Worm (Caenorhabditis elegans) whole organism, young adult: Measurements from ENCODE around the gene srx-90.

Experiments used
- B0035.1 ChIP-seq: sonication (generic microtip); optimal IDR thresholded peaks from 2 replicates; lab custom pipeline; 2016; ENCODE audit warnings: missing genetic modification characterization, mild to moderate bottlenecking, missing compliant biosample characterization, missing genotype, missing genetic modification reagents
- K12H6.12 ChIP-seq: fragments of 200-800 bp; sonication (Bioruptor generic); optimal IDR thresholded peaks from 2 replicates; lab custom pipeline; 2018; ENCODE audit warnings: mild to moderate bottlenecking, missing genetic modification characterization, missing compliant biosample characterization
- ama-1 ChIP-seq, 3 experiments: fragments of 150-350 bp in 1 of 3; sonication (generic microtip) in 2 of 3; optimal IDR thresholded peaks; 2 replicates each; lab custom pipeline; 2014 to 2018; ENCODE audit warnings: missing biosample characterization in 2 of 3, missing genetic modification characterization in 2 of 3, missing genetic modification reagents in 2 of 3
- chd-7 ChIP-seq: sonication (generic microtip); optimal IDR thresholded peaks from 2 replicates; lab custom pipeline; 2016; ENCODE audit warnings: mild to moderate bottlenecking, missing genetic modification characterization, moderate library complexity, missing compliant biosample characterization
- hmg-1.2 ChIP-seq: fragments of 200-800 bp; sonication (Bioruptor generic); IDR thresholded peaks from 2 replicates; pipeline ENCODE4 v1.3.6; 2022; ENCODE audit warnings: missing genetic modification reagents, missing genetic modification characterization, missing compliant biosample characterization
- let-526 ChIP-seq: fragments of 200-800 bp; sonication (Bioruptor generic); IDR thresholded peaks from 2 replicates; pipeline ENCODE4 v1.3.6; 2022; ENCODE audit warnings: missing genetic modification reagents, missing genetic modification characterization, missing compliant biosample characterization
- lir-1 ChIP-seq: fragments of 200-800 bp; sonication (Bioruptor generic); conservative IDR thresholded peaks from 2 replicates; pipeline ENCODE4 v1.3.6; 2022; ENCODE audit warnings: missing genetic modification reagents, missing genetic modification characterization, missing compliant biosample characterization
- madf-3 ChIP-seq: fragments of 200-800 bp; sonication (Bioruptor generic); IDR thresholded peaks from 2 replicates; pipeline ENCODE4 v1.3.6; 2022; ENCODE audit warnings: missing genetic modification reagents, missing genetic modification characterization, missing compliant biosample characterization
- madf-8 ChIP-seq: fragments of 200-800 bp; sonication (Bioruptor generic); conservative IDR thresholded peaks from 2 replicates; pipeline ENCODE4 v1.3.6; 2022; ENCODE audit warnings: missing genetic modification reagents, missing genetic modification characterization, missing compliant biosample characterization
- rpc-1 ChIP-seq, 2 experiments: fragments of 150-350 bp in 1 of 2; sonication (generic microtip) in 1 of 2; optimal IDR thresholded peaks; 2 replicates each; lab custom pipeline; 2014 to 2018; ENCODE audit warnings: missing biosample characterization in 1 of 2, missing genetic modification characterization in 1 of 2, missing genetic modification reagents in 1 of 2, missing genotype in 1 of 2
- snpc-1.3 ChIP-seq: sonication (generic microtip); optimal IDR thresholded peaks from 2 replicates; lab custom pipeline; 2017; ENCODE audit warnings: missing genetic modification characterization, mild to moderate bottlenecking, missing compliant biosample characterization, antibody characterized with exemption, moderate library complexity, missing genotype, missing genetic modification reagents; ENCODE audit not compliant: insufficient read depth
- snpc-4 ChIP-seq, 5 experiments: fragments of 150-350 bp in 1 of 5; sonication (generic microtip) in 4 of 5; optimal IDR thresholded peaks; 2 replicates each; lab custom pipeline; 2014 to 2018; ENCODE audit warnings: missing genetic modification characterization in 5 of 5, missing biosample characterization in 3 of 5, antibody characterized with exemption in 2 of 5, mild to moderate bottlenecking in 2 of 5, missing compliant biosample characterization in 2 of 5, missing genotype in 2 of 5, moderate library complexity in 2 of 5, missing genetic modification reagents in 1 of 5
- ztf-26 ChIP-seq: sonication (generic microtip); optimal IDR thresholded peaks from 2 replicates; lab custom pipeline; 2017; ENCODE audit warnings: missing genetic modification characterization, missing compliant biosample characterization

DNA sequence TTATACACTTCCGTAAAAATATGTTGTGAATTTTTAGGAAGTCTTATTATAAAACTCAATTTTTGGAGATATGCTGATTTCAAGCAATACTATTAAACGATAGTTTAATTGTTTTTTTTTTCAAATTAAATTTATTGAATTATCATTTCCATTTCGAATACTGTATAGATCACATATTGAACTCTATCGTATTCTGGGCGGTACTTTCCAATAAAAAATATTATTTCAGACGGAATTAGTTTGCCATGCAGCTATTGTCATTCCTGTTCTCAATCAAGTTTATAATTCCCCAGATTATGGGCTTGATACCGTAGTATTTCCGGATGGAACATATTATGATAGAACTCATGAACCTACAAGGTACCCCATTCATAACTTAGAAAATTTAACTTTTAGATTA lies 6.4 kb upstream of the srx-90 start:
- TF ChIP-seq hmg-1.2 (GFP tag; lab: Robert Waterston, UW) (no peak), chd-7 (tag; lab: Kevin White, UChicago) (no peak), lir-1 (GFP tag; lab: Robert Waterston, UW) (no peak), B0035.1 (tag; lab: Kevin White, UChicago) (no peak), ama-1 (optimal IDR thresholded peaks at IDR 0.05; lab: Kevin White, UChicago) (no peak), ama-1 (GFP tag; optimal IDR thresholded peaks at IDR 0.05; lab: Kevin White, UChicago) (no peak), K12H6.12 (tag; lab: Kevin White, UChicago) (no peak), snpc-1.3 (no peak), madf-8 (GFP tag; lab: Robert Waterston, UW) (no peak), madf-3 (no peak), ztf-26 (tag; lab: Kevin White, UChicago) (no peak), rpc-1 (optimal IDR thresholded peaks at IDR 0.05; lab: Kevin White, UChicago) (no peak), rpc-1 (tag; optimal IDR thresholded peaks at IDR 0.05; lab: Kevin White, UChicago) (no peak), let-526 (GFP tag; lab: Robert Waterston, UW) (no peak), snpc-4 (GFP tag; optimal IDR thresholded peaks at IDR 0.05; lab: Kevin White, UChicago) (no peak), snpc-4 (tag; optimal IDR thresholded peaks at IDR 0.05; lab: Kevin White, UChicago) (no peak)
